Worm (Caenorhabditis elegans): Measurements from ENCODE around the gene tub-1.

DNA sequence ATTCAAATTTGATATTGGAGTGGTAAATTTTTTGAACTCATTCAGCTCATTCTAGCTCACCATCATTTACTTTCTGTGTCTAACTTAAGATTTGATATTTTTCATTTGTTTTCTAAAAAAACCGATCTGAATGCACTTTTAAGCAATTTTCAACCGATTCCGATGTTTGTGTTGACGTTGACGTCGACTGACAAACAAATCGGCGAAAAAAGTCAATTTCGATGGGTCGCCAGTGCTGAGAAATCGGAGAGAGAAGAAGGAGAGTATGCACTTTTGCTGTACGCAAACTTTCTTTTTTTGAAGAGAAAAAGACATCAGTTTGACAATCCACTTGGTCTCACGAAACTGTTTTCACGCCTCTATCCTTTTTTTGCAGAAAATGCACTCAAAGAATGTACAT lies 31.3 kb downstream of the tub-1 start:
- TF ChIP-seq flt-1 (GFP tag; IDR thresholded peaks at IDR 0.05) = no peak
- TF ChIP-seq pes-1 (GFP tag; IDR thresholded peaks at IDR 0.05) = no peak
- no peak for TF ChIP-seq tra-4 (tag; optimal IDR thresholded peaks at IDR 0.05)
- no peak for TF ChIP-seq ama-1 (optimal IDR thresholded peaks at IDR 0.05)
- no peak for TF ChIP-seq ets-7 (tag; optimal IDR thresholded peaks at IDR 0.05)
- TF ChIP-seq tbx-37 (GFP tag; conservative IDR thresholded peaks at IDR 0.05) = no peak
- no peak for TF ChIP-seq aly-1 (tag; optimal IDR thresholded peaks at IDR 0.05)
- no peak for TF ChIP-seq sea-1 (GFP tag; conservative IDR thresholded peaks at IDR 0.05)

Measured in whole organism, early embryonic.